Worm (Caenorhabditis elegans): Measurements from ENCODE around the gene srxa-15.

- TF ChIP-seq sea-2 (GFP tag; optimal IDR thresholded peaks at IDR 0.05) (no peak), nhr-237 (tag; optimal IDR thresholded peaks at IDR 0.05) (no peak), nhr-25 (tag; optimal IDR thresholded peaks at IDR 0.05) (no peak)
These were observed 10.7 kb upstream of the srxa-15 start, which contains the start of gene F46B3.14 for ce11 chrV:20631255-20631654.

Measured in whole organism, L3 larva.